Worm (Caenorhabditis elegans): ENCODE data around the gene Y38F1A.1.

Y38F1A.1 gene

ce11 chrII:12921478-12921877 lies 33.1 kb downstream of the Y38F1A.1 start:
- no peak for TF ChIP-seq ceh-88 (GFP tag; IDR thresholded peaks at IDR 0.05)
- no peak for TF ChIP-seq Y116A8C.19 (tag; optimal IDR thresholded peaks at IDR 0.05; ENCODE audit: borderline replicate concordance)
- TF ChIP-seq ztf-11 (tag; optimal IDR thresholded peaks at IDR 0.05), result no peak
- TF ChIP-seq C34B4.2 (tag; optimal IDR thresholded peaks at IDR 0.05), result no peak
- no peak for TF ChIP-seq tbx-2 (tag; optimal IDR thresholded peaks at IDR 0.05)
- no peak for TF ChIP-seq nhr-28 (tag; optimal IDR thresholded peaks at IDR 0.05)
- TF ChIP-seq ces-1 (GFP tag; optimal IDR thresholded peaks at IDR 0.05), result no peak
- no peak for TF ChIP-seq mep-1 (tag; optimal IDR thresholded peaks at IDR 0.05)
- no peak for TF ChIP-seq nhr-19 (GFP tag; conservative IDR thresholded peaks at IDR 0.05)
- TF ChIP-seq C04F5.9 (tag; optimal IDR thresholded peaks at IDR 0.05), result no peak
- no peak for TF ChIP-seq isw-1 (GFP tag; IDR thresholded peaks at IDR 0.05)
- no peak for TF ChIP-seq nhr-47 (tag; optimal IDR thresholded peaks at IDR 0.05)
- no peak for TF ChIP-seq unc-86 (tag; optimal IDR thresholded peaks at IDR 0.05)
- TF ChIP-seq nhr-77 (tag; optimal IDR thresholded peaks at IDR 0.05), result no peak

ce11 chrII:12918960-12919553 lies 35.5 kb downstream of the Y38F1A.1 start, which contains the start of the genes F58G1.2 and wago-4:
Gene F58G1.2 (minus strand): TSS chrII:12919010.
Gene wago-4 (plus strand): TSS chrII:12919551.
- TF ChIP-seq skn-1 (tag; optimal IDR thresholded peaks at IDR 0.05) (peak; percentile 35), mep-1 (tag; optimal IDR thresholded peaks at IDR 0.05) (peak; percentile 8), sox-4 (tag; optimal IDR thresholded peaks at IDR 0.05) (no peak), nhr-90 (tag; optimal IDR thresholded peaks at IDR 0.05; ENCODE audit: poor library complexity) (no peak), isw-1 (GFP tag; IDR thresholded peaks at IDR 0.05) (0 out of 2 replicates have a peak, but pooled peaks have one; percentile 3), lsy-2 (tag; optimal IDR thresholded peaks at IDR 0.05) (peak in 1 of 2 experiments; percentile 94), pqm-1 (tag; optimal IDR thresholded peaks at IDR 0.05) (no peak), dpl-1 (GFP tag; optimal IDR thresholded peaks at IDR 0.05) (peak; percentile 23 to 70 (median 41)), rnt-1 (tag; optimal IDR thresholded peaks at IDR 0.05) (peak; percentile 10), nhr-85 (tag) (peak; percentile 68), lin-39 (tag; optimal IDR thresholded peaks at IDR 0.05) (no peak), efl-1 (optimal IDR thresholded peaks at IDR 0.05) (peak; percentile 56 to 58), efl-1 (GFP tag; optimal IDR thresholded peaks at IDR 0.05 in 1 of 2) (peak; percentile 71 to 91), lin-13 (GFP tag; optimal IDR thresholded peaks at IDR 0.05) (peak; percentile 14), lin-35 (GFP tag; optimal IDR thresholded peaks at IDR 0.05) (peak; percentile 26 to 54), C04F5.9 (tag; optimal IDR thresholded peaks at IDR 0.05) (no peak)

- TF ChIP-seq Y116A8C.19 (tag; optimal IDR thresholded peaks at IDR 0.05; ENCODE audit: borderline replicate concordance) (no peak), lir-3 (tag; optimal IDR thresholded peaks at IDR 0.05; ENCODE audit: poor library complexity) (peak; percentile 79), nhr-47 (tag; optimal IDR thresholded peaks at IDR 0.05) (peak; percentile 65), ceh-82 (tag; optimal IDR thresholded peaks at IDR 0.05) (peak in 1 of 3 experiments; percentile 29), lin-13 (GFP tag; optimal IDR thresholded peaks at IDR 0.05) (peak; percentile 8), unc-98 (GFP tag; IDR thresholded peaks at IDR 0.05) (peak; percentile 23; the same call in 1 of the 2 replicates), elt-3 (tag; optimal IDR thresholded peaks at IDR 0.05) (peak in 1 of 6 experiments; percentile 14), tbx-2 (tag; optimal IDR thresholded peaks at IDR 0.05) (peak; percentile 67), nhr-19 (GFP tag; conservative IDR thresholded peaks at IDR 0.05) (peak; percentile 68), C04F5.9 (tag; optimal IDR thresholded peaks at IDR 0.05) (peak; percentile 18), egl-27 (tag; optimal IDR thresholded peaks at IDR 0.05) (no peak), grh-1 (GFP tag; IDR thresholded peaks at IDR 0.05) (peak; percentile 34; the same call in 1 of the 2 replicates), ceh-8 (GFP tag; optimal IDR thresholded peaks at IDR 0.05) (peak; percentile 33), nhr-85 (tag) (peak; percentile 85), nhr-71 (tag; optimal IDR thresholded peaks at IDR 0.05) (peak; percentile 75), pax-3 (tag; optimal IDR thresholded peaks at IDR 0.05) (peak; percentile 52), rnt-1 (tag; optimal IDR thresholded peaks at IDR 0.05) (peak; percentile 92), ces-1 (GFP tag; optimal IDR thresholded peaks at IDR 0.05) (no peak), nhr-90 (tag; optimal IDR thresholded peaks at IDR 0.05; ENCODE audit: poor library complexity) (peak; percentile 78), nhr-237 (tag; optimal IDR thresholded peaks at IDR 0.05) (no peak), jun-1 (tag; optimal IDR thresholded peaks at IDR 0.05) (no peak), xbp-1 (tag; optimal IDR thresholded peaks at IDR 0.05) (peak; percentile 59), skn-1 (tag; optimal IDR thresholded peaks at IDR 0.05) (peak; percentile 22), sox-4 (tag; optimal IDR thresholded peaks at IDR 0.05) (peak; percentile 42), mep-1 (tag; optimal IDR thresholded peaks at IDR 0.05) (peak; percentile 15), mab-9 (GFP tag; IDR thresholded peaks at IDR 0.05) (0 out of 2 replicates have a peak, but pooled peaks have one; percentile 18), pag-3 (tag; optimal IDR thresholded peaks at IDR 0.05; ENCODE audit: borderline replicate concordance, insufficient read depth) (no peak), fkh-10 (GFP tag; optimal IDR thresholded peaks at IDR 0.05) (no peak), egl-13 (tag; optimal IDR thresholded peaks at IDR 0.05) (peak; percentile 54), blmp-1 (tag; optimal IDR thresholded peaks at IDR 0.05) (peak; percentile 22), unc-86 (tag; optimal IDR thresholded peaks at IDR 0.05) (no peak)
These were observed 40.0 kb downstream of the Y38F1A.1 start, which contains the start of gene F35C5.12 for ce11 chrII:12914514-12915075. Gene F35C5.12 (minus strand): TSS chrII:12914564.

Data from whole organism, L1 larva.